Fruit fly (Drosophila melanogaster): ENCODE measurements around the gene CG5902.

- TF ChIP-seq psq (optimal IDR thresholded peaks at IDR 0.05): no peak
- no peak for TF ChIP-seq pan (optimal IDR thresholded peaks at IDR 0.05)
- no peak for TF ChIP-seq EcR (GFP tag; optimal IDR thresholded peaks at IDR 0.05)
- TF ChIP-seq Dll (optimal IDR thresholded peaks at IDR 0.05): no peak
- TF ChIP-seq usp (GFP tag; optimal IDR thresholded peaks at IDR 0.05): no peak
- TF ChIP-seq CG8478 (optimal IDR thresholded peaks at IDR 0.05): no peak
Observed at dm6 chr3R:24001150-24001549, 14.7 kb downstream of the CG5902 start.

Data from whole organism.